Fruit fly (Drosophila melanogaster) whole organism, embryonic: ENCODE measurements around the gene Mst85C.

ENCODE experiments used
- CG10147 ChIP-seq: fragments of 200-800 bp; sonication (Bioruptor generic); optimal IDR thresholded peaks from 2 replicates; lab custom pipeline; 2019; ENCODE audit warnings: missing biosample characterization, mild to moderate bottlenecking, missing genetic modification characterization, moderate library complexity
- CG11093 ChIP-seq: fragments of 200-800 bp; sonication (Bioruptor generic); IDR thresholded peaks from 3 replicates; pipeline ENCODE4 v1.3.6; 2022; ENCODE audit warnings: missing biosample characterization, missing genetic modification characterization
- CG11398 ChIP-seq: fragments of 200-800 bp; sonication (Bioruptor generic); optimal IDR thresholded peaks from 2 replicates; lab custom pipeline; 2016; ENCODE audit warnings: missing biosample characterization, missing genetic modification characterization
- CG11504 ChIP-seq: fragments of 200-800 bp; sonication (Bioruptor generic); optimal IDR thresholded peaks from 3 replicates; lab custom pipeline; 2019; ENCODE audit warnings: missing biosample characterization, mild to moderate bottlenecking, missing genetic modification characterization, moderate library complexity
- CG12219 ChIP-seq: fragments of 200-800 bp; sonication (Bioruptor generic); optimal IDR thresholded peaks from 3 replicates; lab custom pipeline; 2018; ENCODE audit warnings: missing biosample characterization, mild to moderate bottlenecking, missing genetic modification characterization
- CG12942 ChIP-seq: fragments of 200-800 bp; sonication (Bioruptor generic); optimal IDR thresholded peaks from 3 replicates; lab custom pipeline; 2016; ENCODE audit warnings: missing biosample characterization, missing genetic modification characterization
- CG13894 ChIP-seq: fragments of 200-800 bp; sonication (Bioruptor generic); optimal IDR thresholded peaks from 3 replicates; lab custom pipeline; 2018; ENCODE audit warnings: missing biosample characterization, mild to moderate bottlenecking, missing genetic modification characterization, moderate library complexity
- CG14860 ChIP-seq: fragments of 200-800 bp; sonication (Bioruptor generic); IDR thresholded peaks from 3 replicates; pipeline ENCODE4 v1.3.6; 2022; ENCODE audit warnings: missing biosample characterization, missing genetic modification characterization; ENCODE audit not compliant: partially characterized antibody
- CG16813 ChIP-seq: fragments of 200-800 bp; sonication (Bioruptor generic); IDR thresholded peaks from 3 replicates; pipeline ENCODE4 v1.3.6; 2022; ENCODE audit warnings: missing biosample characterization, missing genetic modification characterization; ENCODE audit not compliant: partially characterized antibody
- CG17359 ChIP-seq: fragments of 200-800 bp; sonication (Bioruptor generic); optimal IDR thresholded peaks from 3 replicates; lab custom pipeline; 2018; ENCODE audit warnings: missing biosample characterization, mild to moderate bottlenecking, missing genetic modification characterization, moderate library complexity
- CG17568 ChIP-seq: fragments of 200-800 bp; sonication (Bioruptor generic); optimal IDR thresholded peaks from 2 replicates; lab custom pipeline; 2018; ENCODE audit warnings: missing biosample characterization, mild to moderate bottlenecking, missing genetic modification characterization, moderate library complexity
- CG17802 ChIP-seq: fragments of 200-800 bp; sonication (Bioruptor generic); optimal IDR thresholded peaks from 2 replicates; lab custom pipeline; 2018; ENCODE audit warnings: missing biosample characterization, mild to moderate bottlenecking, missing genetic modification characterization, moderate library complexity
- CG17829 ChIP-seq: fragments of 200-800 bp; optimal IDR thresholded peaks from 2 replicates; lab custom pipeline; 2019; ENCODE audit warnings: missing biosample characterization, mild to moderate bottlenecking, missing genetic modification characterization, moderate library complexity
- CG30020 ChIP-seq: fragments of 200-800 bp; optimal IDR thresholded peaks from 2 replicates; lab custom pipeline; 2019; ENCODE audit warnings: missing biosample characterization, mild to moderate bottlenecking, missing genetic modification characterization, moderate library complexity
- CG31388 ChIP-seq: fragments of 200-800 bp; sonication (Bioruptor generic); optimal IDR thresholded peaks from 2 replicates; lab custom pipeline; 2016; ENCODE audit warnings: missing biosample characterization, missing genetic modification characterization
- CG4328 ChIP-seq: fragments of 200-800 bp; sonication (Bioruptor generic); optimal IDR thresholded peaks from 3 replicates; lab custom pipeline; 2017; ENCODE audit warnings: missing biosample characterization, missing genetic modification reagents, missing genetic modification characterization
- CG4820 ChIP-seq: fragments of 200-800 bp; sonication (Bioruptor generic); optimal IDR thresholded peaks from 3 replicates; lab custom pipeline; 2016; ENCODE audit warnings: missing biosample characterization, missing genetic modification characterization
- CG5245 ChIP-seq: fragments of 200-800 bp; sonication (Bioruptor generic); optimal IDR thresholded peaks from 3 replicates; lab custom pipeline; 2016; ENCODE audit warnings: missing biosample characterization, missing genetic modification characterization
- CG5953 ChIP-seq: fragments of 200-800 bp; sonication (Bioruptor generic); IDR thresholded peaks from 2 replicates; pipeline ENCODE4 v1.3.6; 2022; ENCODE audit warnings: missing biosample characterization, missing genetic modification characterization
- CG6689 ChIP-seq: fragments of 200-800 bp; sonication (Bioruptor generic); IDR thresholded peaks from 2 replicates; pipeline ENCODE4 v1.3.6; 2022; ENCODE audit warnings: missing biosample characterization, missing genetic modification characterization
- CG7987 ChIP-seq: fragments of 200-800 bp; sonication (Bioruptor generic); optimal IDR thresholded peaks from 2 replicates; lab custom pipeline; 2018; ENCODE audit warnings: missing biosample characterization, mild to moderate bottlenecking, missing genetic modification characterization, moderate library complexity
- CoRest ChIP-seq: fragments of 200-800 bp; sonication (Bioruptor generic); optimal IDR thresholded peaks from 3 replicates; lab custom pipeline; 2018; ENCODE audit warnings: missing biosample characterization, mild to moderate bottlenecking, missing genetic modification characterization, moderate library complexity
- Deaf1 ChIP-seq: fragments of 200-800 bp; optimal IDR thresholded peaks from 3 replicates; lab custom pipeline; 2019; ENCODE audit warnings: missing biosample characterization, mild to moderate bottlenecking, missing genetic modification characterization, moderate library complexity
- Dip2 ChIP-seq: fragments of 200-800 bp; sonication (Bioruptor generic); IDR thresholded peaks from 2 replicates; pipeline ENCODE4 v1.3.6; 2022; ENCODE audit warnings: missing biosample characterization, missing genetic modification characterization
- Fer1 ChIP-seq: fragments of 200-800 bp; sonication (Bioruptor generic); optimal IDR thresholded peaks from 2 replicates; lab custom pipeline; 2017; ENCODE audit warnings: missing biosample characterization, mild to moderate bottlenecking, missing genetic modification characterization
- Hr78 ChIP-seq, 2 experiments: fragments of 200-800 bp in 1 of 2; fragments of >200 bp in 1 of 2; sonication (Bioruptor generic) in 1 of 2; optimal IDR thresholded peaks; 2 replicates each; lab custom pipeline; 2017 to 2019; ENCODE audit warnings: missing biosample characterization in 2 of 2, missing genetic modification characterization in 2 of 2, mild to moderate bottlenecking in 1 of 2, moderate library complexity in 1 of 2
- MESR4 ChIP-seq: fragments of 200-800 bp; sonication (Bioruptor generic); optimal IDR thresholded peaks from 2 replicates; lab custom pipeline; 2018; ENCODE audit warnings: missing biosample characterization, mild to moderate bottlenecking, missing genetic modification characterization, moderate library complexity
- Neu2 ChIP-seq: fragments of 200-800 bp; sonication (Bioruptor generic); optimal IDR thresholded peaks from 3 replicates; lab custom pipeline; 2016; ENCODE audit warnings: missing biosample characterization, missing genetic modification characterization, borderline replicate concordance
- Pdp1 ChIP-seq, 2 experiments: fragments of 200-800 bp; sonication (Bioruptor generic); optimal IDR thresholded peaks; 3 replicates each; lab custom pipeline; 2016; ENCODE audit warnings: missing biosample characterization in 2 of 2, missing genetic modification characterization in 2 of 2, mild to moderate bottlenecking in 1 of 2, moderate library complexity in 1 of 2
- Sin3A ChIP-seq: fragments of >200 bp; optimal IDR thresholded peaks from 2 replicates; lab custom pipeline; 2018
- danr ChIP-seq: fragments of 200-800 bp; sonication (Bioruptor generic); IDR thresholded peaks from 2 replicates; pipeline ENCODE4 v1.3.6; 2022; ENCODE audit warnings: missing biosample characterization, missing genetic modification characterization
- dpn ChIP-seq, 2 experiments: fragments of 200-800 bp; sonication (Bioruptor generic); optimal IDR thresholded peaks; 3 replicates each; lab custom pipeline; 2016; ENCODE audit warnings: missing biosample characterization in 2 of 2, missing genetic modification characterization in 2 of 2
- gsb-n ChIP-seq: fragments of 200-800 bp; sonication (Bioruptor generic); optimal IDR thresholded peaks from 3 replicates; lab custom pipeline; 2018; ENCODE audit warnings: missing biosample characterization, mild to moderate bottlenecking, missing genetic modification characterization
- hbn ChIP-seq: fragments of 200-800 bp; sonication (Bioruptor generic); IDR thresholded peaks from 2 replicates; pipeline ENCODE4 v1.3.6; 2022; ENCODE audit warnings: missing biosample characterization, missing genetic modification characterization; ENCODE audit not compliant: partially characterized antibody
- her ChIP-seq: fragments of 200-800 bp; sonication (Bioruptor generic); optimal IDR thresholded peaks from 2 replicates; lab custom pipeline; 2016; ENCODE audit warnings: missing biosample characterization, missing genetic modification characterization
- insv ChIP-seq, 2 experiments: fragments of 200-800 bp; sonication (Bioruptor generic); optimal IDR thresholded peaks; 3 replicates each; lab custom pipeline; 2016 to 2018; ENCODE audit warnings: missing biosample characterization in 2 of 2, missing genetic modification characterization in 2 of 2
- kah ChIP-seq: fragments of 200-800 bp; sonication (Bioruptor generic); optimal IDR thresholded peaks from 2 replicates; lab custom pipeline; 2018; ENCODE audit warnings: missing biosample characterization, mild to moderate bottlenecking, missing genetic modification characterization
- ken ChIP-seq: fragments of 200-800 bp; sonication (Bioruptor generic); IDR thresholded peaks from 3 replicates; pipeline ENCODE4 v1.3.6; 2022; ENCODE audit warnings: missing biosample characterization, missing genetic modification characterization
- lola ChIP-seq, 3 experiments: fragments of >200 bp in 2 of 3; fragments of 200-800 bp in 1 of 3; sonication (Bioruptor generic) in 1 of 3; optimal IDR thresholded peaks; 2 replicates each; lab custom pipeline; 2017 to 2019; ENCODE audit warnings: missing biosample characterization in 3 of 3, missing genetic modification characterization in 3 of 3, mild to moderate bottlenecking in 1 of 3, moderate library complexity in 1 of 3
- nerfin-2 ChIP-seq: fragments of 200-800 bp; sonication (Bioruptor generic); IDR thresholded peaks from 2 replicates; pipeline ENCODE4 v1.3.6; 2022; ENCODE audit warnings: missing biosample characterization, missing genetic modification characterization; ENCODE audit not compliant: partially characterized antibody
- schlank ChIP-seq: fragments of 200-800 bp; sonication (Bioruptor generic); optimal IDR thresholded peaks from 2 replicates; lab custom pipeline; 2018; ENCODE audit warnings: missing biosample characterization, mild to moderate bottlenecking, missing genetic modification characterization
- slbo ChIP-seq: fragments of 200-800 bp; sonication (Bioruptor generic); IDR thresholded peaks from 2 replicates; pipeline ENCODE4 v1.3.6; 2022; ENCODE audit warnings: missing biosample characterization, missing genetic modification characterization
- slou ChIP-seq: fragments of 200-800 bp; sonication (Bioruptor generic); optimal IDR thresholded peaks from 3 replicates; lab custom pipeline; 2016; ENCODE audit warnings: missing biosample characterization, missing genetic modification characterization
- tin ChIP-seq: fragments of 200-800 bp; sonication (Bioruptor generic); optimal IDR thresholded peaks from 3 replicates; lab custom pipeline; 2016; ENCODE audit warnings: missing biosample characterization, missing genetic modification characterization
- tup ChIP-seq: fragments of 200-800 bp; sonication (Bioruptor generic); optimal IDR thresholded peaks from 2 replicates; lab custom pipeline; 2016; ENCODE audit warnings: missing biosample characterization, mild to moderate bottlenecking, missing genetic modification characterization, moderate library complexity
- vvl ChIP-seq: fragments of 200-800 bp; sonication (Bioruptor generic); IDR thresholded peaks from 2 replicates; pipeline ENCODE4 v1.3.6; 2022; ENCODE audit warnings: missing biosample characterization, missing genetic modification characterization
- zfh2 ChIP-seq: fragments of 200-800 bp; sonication (Bioruptor generic); optimal IDR thresholded peaks from 2 replicates; lab custom pipeline; 2016; ENCODE audit warnings: missing biosample characterization, missing genetic modification characterization

The Mst85C gene

dm6 chr3R:9055119-9056105 lies 7.0 kb downstream of the Mst85C start (continued):
- TF ChIP-seq CG16813 (no peak), hbn (GFP tag; lab: Robert Waterston, UW) (no peak), dpn (GFP tag; optimal IDR thresholded peaks at IDR 0.05; lab: Kevin White, UChicago) (peak; percentile 85 to 92), CG12219 (GFP tag; lab: Kevin White, UChicago) (peak; percentile 92), slbo (no peak), CG4820 (GFP tag; lab: Kevin White, UChicago) (peak; percentile 86), ken (GFP tag; lab: Robert Waterston, UW) (no peak), CG5245 (GFP tag; lab: Kevin White, UChicago) (peak; percentile 81), Deaf1 (peak; percentile 83), CG14860 (GFP tag; lab: Robert Waterston, UW) (no peak), tin (GFP tag; lab: Kevin White, UChicago) (peak; percentile 86), CG4328 (GFP tag; lab: Kevin White, UChicago) (peak; percentile 86), CG17568 (GFP tag; lab: Kevin White, UChicago) (peak; percentile 89), CG10147 (GFP tag; lab: Kevin White, UChicago) (peak; percentile 96), MESR4 (peak; percentile 3), CG11093 (GFP tag; lab: Robert Waterston, UW) (peak; percentile 82), danr (GFP tag; lab: Robert Waterston, UW) (no peak), her (peak; percentile 74), CG17359 (peak; percentile 95), tup (peak; percentile 70), CG11398 (GFP tag; lab: Kevin White, UChicago) (peak; percentile 4), Pdp1 (GFP tag; optimal IDR thresholded peaks at IDR 0.05; lab: Kevin White, UChicago) (peak; percentile 77 to 92), gsb-n (tag; lab: Kevin White, UChicago) (peak; percentile 92), insv (GFP tag; optimal IDR thresholded peaks at IDR 0.05; lab: Kevin White, UChicago) (peak in 1 of 2 experiments; percentile 49), CG12942 (peak; percentile 83), lola (GFP tag; optimal IDR thresholded peaks at IDR 0.05; lab: Kevin White, UChicago) (peak in 1 of 3 experiments; percentile 89), schlank (tag; lab: Kevin White, UChicago) (peak; percentile 85), kah (GFP tag; lab: Kevin White, UChicago) (peak; percentile 89), CG13894 (tag; lab: Kevin White, UChicago) (peak; percentile 91), Hr78 (GFP tag; optimal IDR thresholded peaks at IDR 0.05; lab: Kevin White, UChicago) (peak in 1 of 2 experiments; percentile 72), CG6689 (GFP tag; lab: Robert Waterston, UW) (no peak), CoRest (tag; lab: Kevin White, UChicago) (peak; percentile 96), slou (GFP tag; lab: Kevin White, UChicago) (peak; percentile 58), Sin3A (lab: Kevin White, UChicago) (no peak), CG11504 (tag; lab: Kevin White, UChicago) (peak; percentile 96), CG17802 (tag; lab: Kevin White, UChicago) (peak; percentile 81), Dip2 (GFP tag; lab: Robert Waterston, UW) (no peak), vvl (GFP tag; lab: Robert Waterston, UW) (no peak), CG17829 (tag; lab: Kevin White, UChicago) (peak; percentile 94), CG30020 (tag; lab: Kevin White, UChicago) (peak; percentile 52), zfh2 (GFP tag; lab: Kevin White, UChicago) (peak; percentile 73), Neu2 (GFP tag; lab: Kevin White, UChicago) (no peak), CG7987 (GFP tag; lab: Kevin White, UChicago) (peak; percentile 85), nerfin-2 (GFP tag; lab: Robert Waterston, UW) (no peak), CG31388 (GFP tag; lab: Kevin White, UChicago) (peak; percentile 82), Fer1 (GFP tag; lab: Kevin White, UChicago) (peak; percentile 96), CG5953 (GFP tag; lab: Robert Waterston, UW) (no peak)
